Fruit fly (Drosophila melanogaster): ENCODE data around the gene Gr8a.
A peak's percentile ranks its signal among the peaks of the same experiment; 100 is the strongest.

Gene Gr8a

DNA sequence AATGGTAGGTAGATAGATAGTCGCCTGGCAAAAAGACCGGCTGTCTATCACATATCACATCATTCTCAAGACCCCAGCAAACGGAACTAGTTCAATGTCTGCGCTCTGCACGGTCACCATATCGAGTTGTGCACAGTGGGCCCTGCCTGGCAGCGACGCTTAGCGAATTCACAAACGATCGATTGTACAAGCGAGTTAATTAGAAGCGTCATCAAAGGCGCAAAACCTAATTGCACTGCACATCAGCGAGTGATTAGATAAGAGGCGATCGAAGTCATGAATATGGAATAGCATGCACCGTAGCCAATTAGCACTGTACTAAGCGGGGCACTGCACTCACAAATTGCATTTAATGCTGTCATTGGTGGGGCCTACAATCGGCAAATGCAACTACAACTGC lies 6.5 kb upstream of the Gr8a start (continued):
- peak; percentile 39 for TF ChIP-seq CG4318 (GFP tag; optimal IDR thresholded peaks at IDR 0.05)
- no peak for TF ChIP-seq esn (GFP tag; optimal IDR thresholded peaks at IDR 0.05)
- peak; percentile 9 for TF ChIP-seq Hr39 (GFP tag; optimal IDR thresholded peaks at IDR 0.05)
- TF ChIP-seq salr (GFP tag; optimal IDR thresholded peaks at IDR 0.05): no peak
- TF ChIP-seq Smox (GFP tag; optimal IDR thresholded peaks at IDR 0.05): no peak
- TF ChIP-seq achi (GFP tag; optimal IDR thresholded peaks at IDR 0.05): peak; percentile 18
- TF ChIP-seq dsx (GFP tag; optimal IDR thresholded peaks at IDR 0.05; ENCODE audit: poor library complexity, severe bottlenecking): no peak
- TF ChIP-seq CG6808 (GFP tag; optimal IDR thresholded peaks at IDR 0.05): no peak
- no peak for TF ChIP-seq CG34406 (GFP tag; optimal IDR thresholded peaks at IDR 0.05)

DNA sequence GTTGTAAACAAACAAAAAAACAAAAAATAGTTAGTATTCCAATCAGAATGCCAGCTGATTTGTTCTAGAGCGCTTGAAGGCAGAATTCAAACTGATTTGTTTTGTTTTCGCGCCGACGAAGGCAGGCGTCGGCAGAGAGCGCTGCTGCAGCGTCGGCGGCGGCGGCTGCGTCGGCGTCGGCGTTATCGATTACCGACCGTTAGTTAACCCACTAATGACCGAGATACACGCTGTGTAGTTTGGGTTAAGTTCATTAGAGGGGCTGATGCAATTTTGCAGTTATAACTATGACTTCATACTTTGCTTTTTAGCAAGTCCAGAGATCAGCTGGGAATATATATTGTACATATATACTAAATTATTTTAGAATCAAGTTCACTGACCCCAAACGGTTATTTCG lies 3.8 kb upstream of the Gr8a start, which contains the start of gene t:
t (minus strand) TSS at position 76 of the 400 bp plus-strand sequence.
- TF ChIP-seq Sox15 (GFP tag; optimal IDR thresholded peaks at IDR 0.05) (no peak), Met (GFP tag; optimal IDR thresholded peaks at IDR 0.05) (no peak), CG15336 (GFP tag; IDR thresholded peaks at IDR 0.05) (peak; percentile 50), Eip78C (GFP tag) (peak; percentile 67), achi (GFP tag; optimal IDR thresholded peaks at IDR 0.05) (no peak), Eip93F (GFP tag; optimal IDR thresholded peaks at IDR 0.05) (no peak), CG32006 (GFP tag; optimal IDR thresholded peaks at IDR 0.05) (peak; percentile 42), eg (GFP tag; IDR thresholded peaks at IDR 0.05) (peak; percentile 46; the same call in 1 of the 3 replicates), CG6792 (GFP tag; optimal IDR thresholded peaks at IDR 0.05) (no peak), CG8632 (GFP tag; optimal IDR thresholded peaks at IDR 0.05) (no peak), CG16779 (tag; optimal IDR thresholded peaks at IDR 0.05) (peak; percentile 16), cyc (GFP tag; optimal IDR thresholded peaks at IDR 0.05) (no peak), CG11294 (GFP tag; IDR thresholded peaks at IDR 0.05) (peak; percentile 35; the same call in 1 of the 2 replicates), CG4318 (GFP tag; optimal IDR thresholded peaks at IDR 0.05) (no peak), Hr4 (GFP tag; optimal IDR thresholded peaks at IDR 0.05) (peak; percentile 2), CG6276 (GFP tag; optimal IDR thresholded peaks at IDR 0.05) (peak; percentile 37), Smox (GFP tag; optimal IDR thresholded peaks at IDR 0.05) (no peak), CG34406 (GFP tag; optimal IDR thresholded peaks at IDR 0.05) (no peak), CG6163 (GFP tag; IDR thresholded peaks at IDR 0.05) (0 out of 3 replicates have a peak, but pooled peaks have one; percentile 31)

DNA sequence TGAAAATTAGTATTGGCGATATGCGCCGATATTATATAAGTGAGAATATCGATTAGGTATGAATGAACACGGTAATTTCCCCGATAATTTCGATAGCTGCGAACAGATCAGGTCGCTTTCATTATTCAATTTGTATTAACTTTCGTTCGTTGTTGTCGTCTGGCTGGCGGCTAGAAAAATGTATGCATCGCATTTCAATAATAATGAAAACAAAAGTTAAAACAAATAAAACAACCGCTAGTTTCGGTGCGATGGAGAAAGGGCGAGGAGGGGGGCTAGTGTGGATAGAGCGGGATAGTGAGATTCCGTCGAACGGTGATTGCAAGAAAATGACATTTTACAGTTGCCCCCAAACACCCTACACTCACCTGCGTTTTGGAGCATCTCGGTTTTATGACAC lies 2.5 kb upstream of the Gr8a start:
- TF ChIP-seq Sox14 (GFP tag; optimal IDR thresholded peaks at IDR 0.05) (no peak), Eip75B (GFP tag; optimal IDR thresholded peaks at IDR 0.05) (no peak), spab (GFP tag; optimal IDR thresholded peaks at IDR 0.05) (no peak), esn (GFP tag; optimal IDR thresholded peaks at IDR 0.05) (no peak), OdsH (GFP tag; optimal IDR thresholded peaks at IDR 0.05) (no peak), Smox (GFP tag; optimal IDR thresholded peaks at IDR 0.05) (no peak), Sox15 (GFP tag; optimal IDR thresholded peaks at IDR 0.05) (no peak), CG6276 (GFP tag; optimal IDR thresholded peaks at IDR 0.05) (no peak), CG11902 (GFP tag; optimal IDR thresholded peaks at IDR 0.05) (no peak), Met (GFP tag; optimal IDR thresholded peaks at IDR 0.05) (no peak), lz (GFP tag; optimal IDR thresholded peaks at IDR 0.05) (no peak), Hr38 (GFP tag; optimal IDR thresholded peaks at IDR 0.05) (no peak)

DNA sequence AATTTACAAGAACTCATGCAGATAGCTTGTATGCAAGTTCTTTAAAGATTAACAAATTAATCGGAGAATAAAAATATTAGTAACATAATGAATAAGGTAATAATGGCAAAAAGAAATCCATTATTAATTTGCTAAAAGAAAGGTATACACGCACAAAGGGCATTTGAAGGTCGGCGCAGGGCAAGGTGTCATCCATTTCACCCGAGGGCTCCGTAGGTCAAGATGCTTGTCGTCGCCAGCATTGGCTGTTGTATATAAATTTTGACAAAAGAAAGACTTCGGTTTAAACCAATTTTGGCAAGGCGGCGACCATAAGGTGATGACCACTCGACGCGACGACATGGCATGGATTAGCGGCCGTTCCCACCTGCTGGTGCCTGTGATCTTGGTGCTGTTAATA lies 1.8 kb upstream of the Gr8a start, which contains the start of gene CG15370:
CG15370 (plus strand) TSS at position 301 of the 400 bp plus-strand sequence.
- TF ChIP-seq Eip93F (GFP tag; optimal IDR thresholded peaks at IDR 0.05) (no peak), lz (GFP tag; optimal IDR thresholded peaks at IDR 0.05) (no peak), Gug (GFP tag; IDR thresholded peaks at IDR 0.05) (no peak), CG11902 (GFP tag; optimal IDR thresholded peaks at IDR 0.05) (no peak), CG6163 (GFP tag; IDR thresholded peaks at IDR 0.05) (no peak), CG10631 (GFP tag; optimal IDR thresholded peaks at IDR 0.05) (no peak), CG34406 (GFP tag; optimal IDR thresholded peaks at IDR 0.05) (no peak), Eip78C (GFP tag) (no peak)

DNA sequence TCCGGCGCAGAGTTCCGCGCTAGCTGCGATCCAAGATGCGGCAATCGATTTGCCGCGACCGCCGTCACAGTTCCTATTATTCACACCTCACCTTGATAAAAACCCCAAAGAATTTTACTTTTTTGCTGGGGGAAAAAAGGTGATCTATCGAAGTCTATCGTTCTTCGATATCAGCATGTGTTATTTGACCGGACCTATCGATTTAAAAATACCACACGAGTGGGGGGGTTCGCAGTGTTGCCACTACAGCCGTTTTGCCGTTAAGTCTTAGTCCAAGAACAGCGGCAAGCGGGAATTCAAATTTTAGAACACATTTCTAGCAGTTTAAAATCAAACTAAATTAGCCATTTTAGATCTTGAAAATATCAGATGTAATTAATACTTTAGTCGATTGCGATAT lies 5.3 kb downstream of the Gr8a start, which contains the start of gene CG12121:
CG12121 (minus strand) TSS at position 180 of the 400 bp plus-strand sequence.
- TF ChIP-seq CG9139 (GFP tag; optimal IDR thresholded peaks at IDR 0.05) (no peak), ss (GFP tag; optimal IDR thresholded peaks at IDR 0.05) (no peak), Sox102F (GFP tag; optimal IDR thresholded peaks at IDR 0.05) (no peak), CG3919 (GFP tag; optimal IDR thresholded peaks at IDR 0.05) (no peak), lz (GFP tag; optimal IDR thresholded peaks at IDR 0.05) (no peak), achi (GFP tag; optimal IDR thresholded peaks at IDR 0.05) (no peak), vri (GFP tag; optimal IDR thresholded peaks at IDR 0.05) (no peak), CG3032 (tag; optimal IDR thresholded peaks at IDR 0.05) (no peak)
